Worm (Caenorhabditis elegans): Measurements from ENCODE around the gene lys-8.
A peak's percentile ranks its signal among the peaks of the same experiment; 100 is the strongest.

The lys-8 gene

DNA sequence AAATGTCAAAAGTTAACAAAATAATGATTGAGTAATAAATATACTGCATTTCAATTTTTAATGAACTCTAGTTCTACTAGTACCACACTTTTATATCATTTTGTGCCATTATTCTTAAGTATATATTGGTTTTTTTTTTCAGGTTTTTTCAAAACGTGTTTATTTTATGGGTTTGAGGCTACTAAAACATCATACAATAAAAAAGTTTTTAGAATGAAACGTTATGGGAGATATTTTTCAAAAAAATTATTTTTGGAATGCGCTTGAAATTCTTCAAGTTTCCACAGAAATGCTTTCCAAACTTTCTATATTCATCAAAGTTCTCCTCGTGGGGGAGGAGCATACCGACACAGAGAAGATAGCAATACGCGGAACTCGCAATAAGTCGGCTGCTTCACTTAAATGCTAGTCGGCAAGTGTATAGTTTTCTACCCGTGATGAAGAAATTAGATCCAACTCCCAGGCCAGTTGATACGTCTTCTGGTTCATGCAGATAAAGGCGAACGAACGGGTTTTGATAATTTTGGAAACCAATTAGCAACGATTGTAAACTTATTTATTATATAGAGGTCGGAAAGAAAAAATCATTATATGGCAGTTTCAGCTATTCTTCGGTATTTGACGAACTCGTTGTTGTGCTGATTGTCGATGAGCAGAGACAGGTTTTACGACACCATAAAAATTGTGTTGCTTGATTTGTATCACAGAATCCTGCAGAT, 13.5 kb downstream of the lys-8 start, which contains the start of gene C17G10.10 (continued):
- peak; percentile 89 for TF ChIP-seq attf-6 (GFP tag; IDR thresholded peaks at IDR 0.05)
- TF ChIP-seq F57A8.1 (GFP tag; optimal IDR thresholded peaks at IDR 0.05), result no peak
- TF ChIP-seq egl-44 (GFP tag; IDR thresholded peaks at IDR 0.05), result 0 out of 2 replicates have a peak, but pooled peaks have one; percentile 13
- peak; percentile 21 for TF ChIP-seq ztf-26 (tag; optimal IDR thresholded peaks at IDR 0.05)
- no peak for TF ChIP-seq ztf-25 (GFP tag; IDR thresholded peaks at IDR 0.05)
- TF ChIP-seq bed-2 (GFP tag; IDR thresholded peaks at IDR 0.05), result no peak
- TF ChIP-seq F49E8.2 (tag; optimal IDR thresholded peaks at IDR 0.05; ENCODE audit: insufficient read depth), result peak; percentile 88
- TF ChIP-seq snpc-3.4 (tag; optimal IDR thresholded peaks at IDR 0.05), result peak; percentile 97
- TF ChIP-seq F39B2.1 (GFP tag; IDR thresholded peaks at IDR 0.05), result 0 out of 2 replicates have a peak, but pooled peaks have one; percentile 37
- peak; percentile 4 for TF ChIP-seq ceh-27 (GFP tag; optimal IDR thresholded peaks at IDR 0.05)
- peak; percentile 82 for TF ChIP-seq D2030.7 (GFP tag; IDR thresholded peaks at IDR 0.05)
- TF ChIP-seq rpc-1 (optimal IDR thresholded peaks at IDR 0.05), result no peak
- TF ChIP-seq rpc-1 (tag; optimal IDR thresholded peaks at IDR 0.05), result peak; percentile 15
- TF ChIP-seq madf-10 (tag; optimal IDR thresholded peaks at IDR 0.05), result peak; percentile 28
- peak; percentile 19 for TF ChIP-seq F22D6.2 (tag; optimal IDR thresholded peaks at IDR 0.05)
- TF ChIP-seq F10E7.11 (tag; optimal IDR thresholded peaks at IDR 0.05), result no peak
- TF ChIP-seq him-1 (tag; optimal IDR thresholded peaks at IDR 0.05), result peak; percentile 94
- TF ChIP-seq ceh-40 (GFP tag; IDR thresholded peaks at IDR 0.05), result no peak
- no peak for TF ChIP-seq T07F8.4 (tag; optimal IDR thresholded peaks at IDR 0.05)
- TF ChIP-seq dox-1 (GFP tag; IDR thresholded peaks at IDR 0.05), result peak; percentile 79
- TF ChIP-seq xnd-1 (tag; optimal IDR thresholded peaks at IDR 0.05), result peak; percentile 57
- TF ChIP-seq cebp-2 (GFP tag; IDR thresholded peaks at IDR 0.05), result no peak
- TF ChIP-seq snpc-4 (GFP tag; optimal IDR thresholded peaks at IDR 0.05), result peak; percentile 97
- TF ChIP-seq snpc-4 (tag; optimal IDR thresholded peaks at IDR 0.05), result peak; percentile 98 to 99 (median 98)
- 0 out of 2 replicates have a peak, but pooled peaks have one; percentile 61 for TF ChIP-seq Y95B8A.8 (GFP tag; IDR thresholded peaks at IDR 0.05)
- TF ChIP-seq ceh-100 (GFP tag; IDR thresholded peaks at IDR 0.05), result peak; percentile 75
- TF ChIP-seq bed-1 (GFP tag; IDR thresholded peaks at IDR 0.05), result no peak
- peak; percentile 83 for TF ChIP-seq ama-1 (optimal IDR thresholded peaks at IDR 0.05)
- no peak for TF ChIP-seq ama-1 (GFP tag; optimal IDR thresholded peaks at IDR 0.05)
- peak; percentile 76 for TF ChIP-seq ZK185.1 (tag; optimal IDR thresholded peaks at IDR 0.05; ENCODE audit: poor library complexity, severe bottlenecking)
- TF ChIP-seq aptf-2 (GFP tag; conservative IDR thresholded peaks at IDR 0.05), result no peak
- TF ChIP-seq nhr-80 (tag; optimal IDR thresholded peaks at IDR 0.05), result peak; percentile 59
- no peak for TF ChIP-seq ccch-3 (GFP tag; optimal IDR thresholded peaks at IDR 0.05)
- 0 out of 2 replicates have a peak, but pooled peaks have one; percentile 11 for TF ChIP-seq hmg-20 (GFP tag; IDR thresholded peaks at IDR 0.05)
- no peak for TF ChIP-seq mxl-1 (tag; optimal IDR thresholded peaks at IDR 0.05)
- TF ChIP-seq B0336.3 (GFP tag; IDR thresholded peaks at IDR 0.05), result peak; percentile 78
- no peak for TF ChIP-seq hlh-26 (GFP tag; conservative IDR thresholded peaks at IDR 0.05)
- no peak for TF ChIP-seq Y67H2A.10 (GFP tag; conservative IDR thresholded peaks at IDR 0.05)
- 0 out of 2 replicates have a peak, but pooled peaks have one; percentile 13 for TF ChIP-seq madf-3 (GFP tag; IDR thresholded peaks at IDR 0.05)
- peak; percentile 58 for TF ChIP-seq fkh-3 (tag; optimal IDR thresholded peaks at IDR 0.05)
- TF ChIP-seq tbp1 (GFP tag; optimal IDR thresholded peaks at IDR 0.05), result peak; percentile 77
- peak; percentile 90 for TF ChIP-seq hmg-1.2 (GFP tag; IDR thresholded peaks at IDR 0.05)
- TF ChIP-seq let-607 (tag; optimal IDR thresholded peaks at IDR 0.05), result peak; percentile 19 to 37
- peak; percentile 72 for TF ChIP-seq lsl-1 (GFP tag; optimal IDR thresholded peaks at IDR 0.05)
- TF ChIP-seq pbrm-1 (GFP tag; IDR thresholded peaks at IDR 0.05), result peak; percentile 89
- TF ChIP-seq egrh-3 (GFP tag; IDR thresholded peaks at IDR 0.05), result 0 out of 2 replicates have a peak, but pooled peaks have one; percentile 8
